Worm (Caenorhabditis elegans) whole organism, L4 larva: ENCODE data around the gene fbxb-50.

Experiments
- F44E2.7 ChIP-seq: fragments of 200-800 bp; sonication (Bioruptor generic); IDR thresholded peaks from 2 replicates; pipeline ENCODE4 v2.1.2; 2022; ENCODE audit warnings: missing genetic modification characterization, missing compliant biosample characterization
- R02D3.7 ChIP-seq: fragments of 150-350 bp; sonication (generic microtip); optimal IDR thresholded peaks from 3 replicates; lab custom pipeline; 2014; ENCODE audit warnings: missing biosample characterization, missing genetic modification characterization
- Y48G9A.11 ChIP-seq: fragments of 200-800 bp; sonication (Bioruptor generic); IDR thresholded peaks from 2 replicates; pipeline ENCODE4 v1.3.6; 2022; ENCODE audit warnings: missing genetic modification reagents, missing genetic modification characterization, missing compliant biosample characterization
- Y5F2A.4 ChIP-seq: fragments of 200-800 bp; sonication (Bioruptor generic); optimal IDR thresholded peaks from 2 replicates; lab custom pipeline; 2018; ENCODE audit warnings: mild to moderate bottlenecking, missing genetic modification characterization, missing compliant biosample characterization
- Y75B8A.6 ChIP-seq: fragments of 200-800 bp; sonication (Bioruptor generic); IDR thresholded peaks from 2 replicates; pipeline ENCODE4 v1.3.6; 2022; ENCODE audit warnings: missing genetic modification reagents, missing genetic modification characterization, missing compliant biosample characterization
- ZK337.2 ChIP-seq: fragments of 200-800 bp; sonication (Bioruptor generic); IDR thresholded peaks from 2 replicates; pipeline ENCODE4 v1.3.6; 2022; ENCODE audit warnings: missing genetic modification reagents, missing genetic modification characterization, missing compliant biosample characterization
- aha-1 ChIP-seq: fragments of 150-350 bp; peaks from one replicate; lab custom pipeline; 2014; ENCODE audit warnings: missing biosample characterization, missing genetic modification characterization
- ceh-20 ChIP-seq: fragments of 200-800 bp; sonication (Bioruptor generic); IDR thresholded peaks from 2 replicates; pipeline ENCODE4 v1.3.6; 2022; ENCODE audit warnings: missing genetic modification reagents, missing genetic modification characterization, missing compliant biosample characterization
- ces-1 ChIP-seq: fragments of 150-350 bp; sonication (generic microtip); optimal IDR thresholded peaks from 4 replicates; lab custom pipeline; 2014; ENCODE audit warnings: missing biosample characterization, missing genetic modification reagents, missing genetic modification characterization
- daf-12 ChIP-seq: fragments of 150-350 bp; optimal IDR thresholded peaks from 2 replicates; lab custom pipeline; 2014; ENCODE audit warnings: missing biosample characterization, missing genetic modification reagents, missing genetic modification characterization
- dmd-6 ChIP-seq: fragments of 200-800 bp; sonication (Bioruptor generic); IDR thresholded peaks from 2 replicates; pipeline ENCODE4 v1.3.6; 2022; ENCODE audit warnings: missing genetic modification reagents, missing genetic modification characterization, missing compliant biosample characterization
- dmd-9 ChIP-seq: fragments of 200-800 bp; sonication (Bioruptor generic); IDR thresholded peaks from 2 replicates; pipeline ENCODE4 v1.3.6; 2022; ENCODE audit warnings: missing genetic modification reagents, missing genetic modification characterization, missing compliant biosample characterization
- dpl-1 ChIP-seq: fragments of 150-350 bp; optimal IDR thresholded peaks from 2 replicates; lab custom pipeline; 2014; ENCODE audit warnings: missing biosample characterization, missing genetic modification reagents, missing genetic modification characterization
- fos-1 ChIP-seq: fragments of 150-350 bp; optimal IDR thresholded peaks from 2 replicates; lab custom pipeline; 2014; ENCODE audit warnings: missing biosample characterization, missing genetic modification characterization
- hlh-11 ChIP-seq: fragments of 200-800 bp; sonication (Bioruptor generic); optimal IDR thresholded peaks from 2 replicates; lab custom pipeline; 2018; ENCODE audit warnings: mild to moderate bottlenecking, missing genetic modification characterization, missing compliant biosample characterization
- hlh-30 ChIP-seq: sonication (generic microtip); optimal IDR thresholded peaks from 2 replicates; lab custom pipeline; 2017; ENCODE audit warnings: antibody characterized with exemption, mild to moderate bottlenecking, missing genetic modification characterization, missing compliant biosample characterization; ENCODE audit not compliant: insufficient read depth
- lin-13 ChIP-seq: fragments of 150-350 bp; optimal IDR thresholded peaks from 2 replicates; lab custom pipeline; 2014; ENCODE audit warnings: missing biosample characterization, missing genetic modification reagents, missing genetic modification characterization
- lin-29 ChIP-seq: fragments of 200-800 bp; sonication (Bioruptor generic); IDR thresholded peaks from 2 replicates; pipeline ENCODE4 v1.3.6; 2022; ENCODE audit warnings: missing genetic modification reagents, missing genetic modification characterization, missing compliant biosample characterization
- lir-3 ChIP-seq: sonication (generic microtip); optimal IDR thresholded peaks from 2 replicates; lab custom pipeline; 2016; ENCODE audit warnings: mild to moderate bottlenecking, missing genetic modification characterization, missing compliant biosample characterization
- lsy-2 ChIP-seq, 2 experiments: fragments of 150-350 bp in 1 of 2; sonication (generic microtip) in 1 of 2; optimal IDR thresholded peaks; 2 replicates each; lab custom pipeline; 2014 to 2017; ENCODE audit warnings: missing biosample characterization in 2 of 2, missing genetic modification characterization in 2 of 2
- nhr-102 ChIP-seq: sonication (generic microtip); optimal IDR thresholded peaks from 2 replicates; lab custom pipeline; 2016; ENCODE audit warnings: mild to moderate bottlenecking, missing genetic modification characterization, moderate library complexity, missing compliant biosample characterization
- nhr-25 ChIP-seq: sonication (generic microtip); optimal IDR thresholded peaks from 2 replicates; lab custom pipeline; 2017; ENCODE audit warnings: missing genetic modification characterization, mild to moderate bottlenecking, missing compliant biosample characterization, antibody characterized with exemption, moderate library complexity, borderline replicate concordance; ENCODE audit not compliant: insufficient read depth
- nhr-28 ChIP-seq: fragments of 150-350 bp; optimal IDR thresholded peaks from 2 replicates; lab custom pipeline; 2014; ENCODE audit warnings: missing biosample characterization, missing genetic modification characterization
- nhr-41 ChIP-seq: fragments of 200-800 bp; sonication (Bioruptor generic); IDR thresholded peaks from 2 replicates; pipeline ENCODE4 v1.3.6; 2022; ENCODE audit warnings: missing genetic modification reagents, missing genetic modification characterization, missing compliant biosample characterization
- nhr-6 ChIP-seq: fragments of 150-350 bp; optimal IDR thresholded peaks from 2 replicates; lab custom pipeline; 2014; ENCODE audit warnings: missing biosample characterization, missing genetic modification characterization
- nhr-76 ChIP-seq: fragments of 150-350 bp; optimal IDR thresholded peaks from 2 replicates; lab custom pipeline; 2014; ENCODE audit warnings: missing biosample characterization, missing genetic modification characterization
- nhr-77 ChIP-seq: fragments of 150-350 bp; optimal IDR thresholded peaks from 2 replicates; lab custom pipeline; 2014; ENCODE audit warnings: missing biosample characterization, missing genetic modification characterization
- pqm-1 ChIP-seq: sonication (generic microtip); optimal IDR thresholded peaks from 2 replicates; lab custom pipeline; 2017; ENCODE audit warnings: missing biosample characterization, missing genetic modification characterization
- saeg-2 ChIP-seq: fragments of 200-800 bp; sonication (Bioruptor generic); IDR thresholded peaks from 2 replicates; pipeline ENCODE4 v1.3.6; 2022; ENCODE audit warnings: missing genetic modification reagents, missing genetic modification characterization, missing compliant biosample characterization
- set-16 ChIP-seq: fragments of 200-800 bp; sonication (Bioruptor generic); IDR thresholded peaks from 2 replicates; pipeline ENCODE4 v1.3.6; 2022; ENCODE audit warnings: missing genetic modification reagents, missing genetic modification characterization, missing compliant biosample characterization
- spr-1 ChIP-seq: sonication (generic microtip); optimal IDR thresholded peaks from 2 replicates; lab custom pipeline; 2016; ENCODE audit warnings: mild to moderate bottlenecking, missing genetic modification characterization, missing compliant biosample characterization
- spr-3 ChIP-seq: fragments of 200-800 bp; sonication (Bioruptor generic); optimal IDR thresholded peaks from 2 replicates; lab custom pipeline; 2018; ENCODE audit warnings: mild to moderate bottlenecking, missing genetic modification characterization, missing compliant biosample characterization
- tag-97 ChIP-seq: fragments of 200-800 bp; sonication (Bioruptor generic); IDR thresholded peaks from 2 replicates; pipeline ENCODE4 v1.3.6; 2022; ENCODE audit warnings: missing genetic modification characterization, missing compliant biosample characterization
- tra-1 ChIP-seq: fragments of 200-800 bp; sonication (Bioruptor generic); IDR thresholded peaks from 2 replicates; pipeline ENCODE4 v1.3.6; 2022; ENCODE audit warnings: missing genetic modification reagents, missing genetic modification characterization, missing compliant biosample characterization
- unc-130 ChIP-seq: sonication (generic microtip); optimal IDR thresholded peaks from 2 replicates; lab custom pipeline; 2016; ENCODE audit warnings: missing genetic modification reagents, missing genetic modification characterization, missing compliant biosample characterization
- unc-39 ChIP-seq: sonication (generic microtip); optimal IDR thresholded peaks from 2 replicates; lab custom pipeline; 2017; ENCODE audit warnings: missing biosample characterization, missing genetic modification characterization
- zfp-3 ChIP-seq: fragments of 200-800 bp; sonication (Bioruptor generic); conservative IDR thresholded peaks from 2 replicates; pipeline ENCODE4 v1.3.6; 2022; ENCODE audit warnings: missing genetic modification reagents, missing genetic modification characterization, missing compliant biosample characterization
- zip-11 ChIP-seq: fragments of 200-800 bp; sonication (Bioruptor generic); IDR thresholded peaks from 2 replicates; pipeline ENCODE4 v1.3.6; 2022; ENCODE audit warnings: missing genetic modification characterization, missing compliant biosample characterization
- ztf-11 ChIP-seq: fragments of 150-350 bp; optimal IDR thresholded peaks from 2 replicates; lab custom pipeline; 2014; ENCODE audit warnings: missing biosample characterization, missing genetic modification characterization

Gene fbxb-50

DNA sequence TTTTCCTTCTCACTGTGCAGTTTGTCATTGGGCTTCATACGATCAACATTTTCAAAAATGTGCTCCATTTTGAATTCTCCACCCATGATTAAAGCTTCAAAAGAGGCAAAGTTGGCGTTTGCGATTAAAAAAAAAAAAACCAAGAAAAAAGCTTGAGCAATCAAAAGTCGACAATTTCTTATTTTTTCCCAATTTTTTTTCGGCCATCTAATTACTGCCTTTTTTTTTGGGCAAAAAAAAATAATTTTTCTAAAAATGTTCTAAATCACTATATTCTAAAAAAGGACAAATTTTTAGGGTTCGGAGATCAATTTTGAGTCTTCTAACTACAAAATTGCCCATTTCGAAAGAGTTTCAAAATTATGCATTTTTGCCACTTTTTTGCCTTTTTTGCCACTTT lies 19.8 kb downstream of the fbxb-50 start, which contains the start of gene K05F6.10:
TSS of gene K05F6.10 (minus strand) at position 101 of the 400 bp plus-strand sequence.
- TF ChIP-seq ceh-20 (GFP tag; lab: Robert Waterston, UW) (no peak), F44E2.7 (GFP tag; lab: Robert Waterston, UW) (no peak), Y75B8A.6 (GFP tag; lab: Robert Waterston, UW) (no peak), lin-29 (GFP tag; lab: Robert Waterston, UW) (no peak), nhr-6 (tag; lab: Kevin White, UChicago) (no peak), spr-3 (GFP tag; lab: Kevin White, UChicago) (no peak), lir-3 (tag; lab: Kevin White, UChicago) (no peak), set-16 (no peak), ZK337.2 (GFP tag; lab: Robert Waterston, UW) (no peak), zip-11 (GFP tag; lab: Robert Waterston, UW) (no peak), nhr-102 (no peak), dpl-1 (GFP tag; lab: Kevin White, UChicago) (no peak), nhr-76 (tag; lab: Kevin White, UChicago) (no peak), lsy-2 (tag; optimal IDR thresholded peaks at IDR 0.05; lab: Kevin White, UChicago) (no peak), R02D3.7 (tag; lab: Kevin White, UChicago) (no peak), fos-1 (tag; lab: Kevin White, UChicago) (no peak), unc-39 (tag; lab: Kevin White, UChicago) (no peak), nhr-25 (tag; lab: Kevin White, UChicago) (no peak), tag-97 (GFP tag; lab: Robert Waterston, UW) (no peak)

ce11 chrII:1576772-1577171 lies 20.5 kb downstream of the fbxb-50 start:
- no peak for TF ChIP-seq Y5F2A.4 (GFP tag; lab: Kevin White, UChicago)
- no peak for TF ChIP-seq hlh-30
- TF ChIP-seq hlh-11 (tag; lab: Kevin White, UChicago): peak; percentile 30
- TF ChIP-seq fos-1 (tag; lab: Kevin White, UChicago): no peak
- no peak for TF ChIP-seq ztf-11 (tag; lab: Kevin White, UChicago)
- TF ChIP-seq dmd-6: peak; percentile 79
- no peak for TF ChIP-seq lsy-2 (tag; optimal IDR thresholded peaks at IDR 0.05; lab: Kevin White, UChicago)
- TF ChIP-seq nhr-28 (tag; lab: Kevin White, UChicago): peak; percentile 70
- peak; percentile 92 for TF ChIP-seq pqm-1 (tag; lab: Kevin White, UChicago)
- TF ChIP-seq zfp-3: no peak

DNA sequence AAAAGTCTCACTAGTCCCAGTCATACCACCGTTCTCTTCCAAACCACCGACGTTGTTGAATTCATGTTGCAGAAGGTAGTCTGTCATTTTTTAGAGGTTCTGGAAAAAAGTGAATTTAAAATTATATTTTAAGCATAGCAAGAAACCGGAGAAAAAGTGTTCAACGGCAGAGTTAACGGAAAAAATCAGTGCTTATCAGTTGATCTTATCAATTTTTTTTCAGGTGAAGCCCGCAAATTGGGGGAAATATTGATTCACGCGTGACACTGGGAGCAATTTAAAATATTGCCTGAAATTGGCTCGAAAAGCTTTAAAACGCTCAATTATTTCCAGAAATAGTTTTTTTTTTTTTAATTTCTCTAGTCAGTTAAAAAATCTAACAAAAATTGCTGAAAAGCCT lies 23.6 kb downstream of the fbxb-50 start, which contains the start of gene math-38:
TSS of gene math-38 (minus strand) at position 101 of the 400 bp plus-strand sequence.
- TF ChIP-seq nhr-41 (GFP tag; lab: Robert Waterston, UW) (no peak), ces-1 (GFP tag; lab: Kevin White, UChicago) (no peak), hlh-11 (tag; lab: Kevin White, UChicago) (peak; percentile 16), saeg-2 (GFP tag; lab: Robert Waterston, UW) (no peak), tra-1 (GFP tag; lab: Robert Waterston, UW) (no peak), nhr-77 (tag; lab: Kevin White, UChicago) (no peak), nhr-28 (tag; lab: Kevin White, UChicago) (peak; percentile 28), Y48G9A.11 (GFP tag; lab: Robert Waterston, UW) (no peak)

DNA sequence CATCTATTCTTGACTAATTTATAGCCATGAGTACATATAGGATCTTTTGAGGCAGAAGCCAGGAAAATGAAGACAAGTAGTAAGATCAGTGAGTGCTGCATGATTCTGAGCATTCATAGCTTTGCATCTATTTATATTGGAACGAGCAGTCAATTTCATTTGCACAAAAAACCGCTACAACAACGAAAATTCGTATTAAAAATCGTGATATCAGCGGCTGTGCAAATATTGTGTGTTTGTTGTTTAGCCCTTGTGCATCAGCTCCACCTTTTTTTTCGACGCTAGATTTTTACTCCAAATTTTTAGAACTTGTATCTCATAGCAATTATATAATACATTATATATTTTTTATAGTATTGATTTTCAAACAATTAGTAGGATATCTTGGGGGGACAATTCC lies 27.9 kb downstream of the fbxb-50 start, which contains the start of gene clec-21:
TSS of gene clec-21 (minus strand) at position 101 of the 400 bp plus-strand sequence.
- TF ChIP-seq ces-1 (GFP tag; lab: Kevin White, UChicago) (no peak), lin-13 (GFP tag; lab: Kevin White, UChicago) (no peak), dmd-9 (GFP tag; lab: Robert Waterston, UW) (no peak), aha-1 (tag; lab: Kevin White, UChicago) (no peak), daf-12 (tag; lab: Kevin White, UChicago) (no peak), unc-130 (GFP tag; lab: Kevin White, UChicago) (no peak), spr-1 (tag; lab: Kevin White, UChicago) (no peak), R02D3.7 (tag; lab: Kevin White, UChicago) (no peak)
- TF ChIP-seq, all 104 proteins: peak for 0
